Fruit fly (Drosophila melanogaster) whole organism, embryonic: ENCODE data around the gene CG14442.
A peak's percentile ranks its signal among the peaks of the same experiment; 100 is the strongest.

ENCODE experiments used
- CG13424 ChIP-seq: fragments of 200-800 bp; sonication (Bioruptor generic); optimal IDR thresholded peaks from 2 replicates; lab custom pipeline; 2019; ENCODE audit warnings: missing biosample characterization, mild to moderate bottlenecking, missing genetic modification characterization, moderate library complexity
- CG13624 ChIP-seq: fragments of 200-800 bp; sonication (Bioruptor generic); optimal IDR thresholded peaks from 2 replicates; lab custom pipeline; 2016; ENCODE audit warnings: missing biosample characterization, missing genetic modification characterization
- CG14050 ChIP-seq: fragments of 200-800 bp; sonication (Bioruptor generic); IDR thresholded peaks from 3 replicates; pipeline ENCODE4 v1.3.6; 2022; ENCODE audit warnings: missing biosample characterization, missing genetic modification characterization
- CG16813 ChIP-seq: fragments of 200-800 bp; sonication (Bioruptor generic); IDR thresholded peaks from 3 replicates; pipeline ENCODE4 v1.3.6; 2022; ENCODE audit warnings: missing biosample characterization, missing genetic modification characterization; ENCODE audit not compliant: partially characterized antibody
- CG2199 ChIP-seq: fragments of 200-800 bp; sonication (Bioruptor generic); IDR thresholded peaks from 3 replicates; pipeline ENCODE4 v1.3.6; 2022; ENCODE audit warnings: missing biosample characterization, missing genetic modification characterization
- CG4328 ChIP-seq: fragments of 200-800 bp; sonication (Bioruptor generic); optimal IDR thresholded peaks from 3 replicates; lab custom pipeline; 2017; ENCODE audit warnings: missing biosample characterization, missing genetic modification reagents, missing genetic modification characterization
- CG4404 ChIP-seq: fragments of 200-800 bp; sonication (Bioruptor generic); IDR thresholded peaks from 2 replicates; pipeline ENCODE4 v1.3.6; 2022; ENCODE audit warnings: missing biosample characterization, missing genetic modification characterization
- CG4617 ChIP-seq: fragments of 200-800 bp; sonication (Bioruptor generic); optimal IDR thresholded peaks from 3 replicates; lab custom pipeline; 2016; ENCODE audit warnings: missing biosample characterization, missing genetic modification characterization, borderline replicate concordance
- CG5245 ChIP-seq: fragments of 200-800 bp; sonication (Bioruptor generic); optimal IDR thresholded peaks from 3 replicates; lab custom pipeline; 2016; ENCODE audit warnings: missing biosample characterization, missing genetic modification characterization
- CG5953 ChIP-seq: fragments of 200-800 bp; sonication (Bioruptor generic); IDR thresholded peaks from 2 replicates; pipeline ENCODE4 v1.3.6; 2022; ENCODE audit warnings: missing biosample characterization, missing genetic modification characterization
- CG9797 ChIP-seq: fragments of 200-800 bp; sonication (Bioruptor generic); optimal IDR thresholded peaks from 3 replicates; lab custom pipeline; 2018; ENCODE audit warnings: missing biosample characterization, mild to moderate bottlenecking, missing genetic modification characterization
- CoRest ChIP-seq: fragments of 200-800 bp; sonication (Bioruptor generic); optimal IDR thresholded peaks from 3 replicates; lab custom pipeline; 2018; ENCODE audit warnings: missing biosample characterization, mild to moderate bottlenecking, missing genetic modification characterization, moderate library complexity
- CrebB ChIP-seq: fragments of 200-800 bp; sonication (Bioruptor generic); optimal IDR thresholded peaks from 3 replicates; lab custom pipeline; 2018; ENCODE audit warnings: missing biosample characterization, mild to moderate bottlenecking, missing genetic modification characterization
- D19A ChIP-seq: fragments of 200-800 bp; optimal IDR thresholded peaks from 3 replicates; lab custom pipeline; 2019; ENCODE audit warnings: missing biosample characterization, mild to moderate bottlenecking, missing genetic modification characterization, moderate library complexity
- Dp ChIP-seq: fragments of 200-800 bp; sonication (Bioruptor generic); optimal IDR thresholded peaks from 2 replicates; lab custom pipeline; 2018; ENCODE audit warnings: missing biosample characterization, mild to moderate bottlenecking, missing genetic modification characterization, moderate library complexity
- ERR ChIP-seq: fragments of 200-800 bp; sonication (Bioruptor generic); optimal IDR thresholded peaks from 2 replicates; lab custom pipeline; 2016; ENCODE audit warnings: missing biosample characterization, missing genetic modification characterization
- Fer2 ChIP-seq: fragments of 200-800 bp; sonication (Bioruptor generic); optimal IDR thresholded peaks from 2 replicates; lab custom pipeline; 2018; ENCODE audit warnings: missing biosample characterization, mild to moderate bottlenecking, missing genetic modification characterization, moderate library complexity
- HLH3B ChIP-seq: fragments of 200-800 bp; sonication (Bioruptor generic); IDR thresholded peaks from 2 replicates; pipeline ENCODE4 v1.3.6; 2022; ENCODE audit warnings: missing biosample characterization, missing genetic modification characterization
- HLHmδ ChIP-seq: fragments of 200-800 bp; sonication (Bioruptor generic); optimal IDR thresholded peaks from 2 replicates; lab custom pipeline; 2018; ENCODE audit warnings: missing biosample characterization, mild to moderate bottlenecking, missing genetic modification characterization, moderate library complexity
- Hey ChIP-seq: fragments of 200-800 bp; sonication (Bioruptor generic); optimal IDR thresholded peaks from 3 replicates; lab custom pipeline; 2018; ENCODE audit warnings: missing biosample characterization, mild to moderate bottlenecking, missing genetic modification characterization
- Max ChIP-seq: fragments of 200-800 bp; sonication (Bioruptor generic); optimal IDR thresholded peaks from 2 replicates; lab custom pipeline; 2016; ENCODE audit warnings: missing biosample characterization, mild to moderate bottlenecking, missing genetic modification characterization
- NC2α ChIP-seq: fragments of 200-800 bp; sonication (Bioruptor generic); optimal IDR thresholded peaks from 2 replicates; lab custom pipeline; 2016; ENCODE audit warnings: missing biosample characterization, missing genetic modification characterization
- NK7.1 ChIP-seq: fragments of 200-800 bp; sonication (Bioruptor generic); optimal IDR thresholded peaks from 3 replicates; lab custom pipeline; 2016; ENCODE audit warnings: missing biosample characterization, missing genetic modification characterization
- Six4 ChIP-seq: fragments of 200-800 bp; sonication (Bioruptor generic); optimal IDR thresholded peaks from 2 replicates; lab custom pipeline; 2016; ENCODE audit warnings: missing biosample characterization, missing genetic modification characterization
- Sox100B ChIP-seq: fragments of 200-800 bp; sonication (Bioruptor generic); optimal IDR thresholded peaks from 3 replicates; lab custom pipeline; 2018; ENCODE audit warnings: missing biosample characterization, mild to moderate bottlenecking, missing genetic modification characterization
- Sry-β ChIP-seq: fragments of 200-800 bp; sonication (Bioruptor generic); optimal IDR thresholded peaks from 2 replicates; lab custom pipeline; 2018; ENCODE audit warnings: missing biosample characterization, mild to moderate bottlenecking, missing genetic modification characterization, moderate library complexity
- Usf ChIP-seq: fragments of 200-800 bp; sonication (Bioruptor generic); optimal IDR thresholded peaks from 2 replicates; lab custom pipeline; 2017; ENCODE audit warnings: missing genotype, missing biosample characterization, missing genetic modification characterization
- amos ChIP-seq: fragments of 200-800 bp; sonication (Bioruptor generic); IDR thresholded peaks from 2 replicates; pipeline ENCODE4 v1.3.6; 2022; ENCODE audit warnings: missing biosample characterization, missing genetic modification characterization; ENCODE audit not compliant: partially characterized antibody
- chm ChIP-seq: fragments of 200-800 bp; sonication (Bioruptor generic); IDR thresholded peaks from 2 replicates; pipeline ENCODE4 v1.3.6; 2022; ENCODE audit warnings: missing biosample characterization, missing genetic modification characterization
- ems ChIP-seq: fragments of 200-800 bp; sonication (Bioruptor generic); optimal IDR thresholded peaks from 3 replicates; lab custom pipeline; 2016; ENCODE audit warnings: missing biosample characterization, missing genetic modification characterization
- en ChIP-seq: fragments of 200-800 bp; sonication (Bioruptor generic); optimal IDR thresholded peaks from 2 replicates; lab custom pipeline; 2016; ENCODE audit warnings: missing biosample characterization, missing genetic modification characterization
- eve ChIP-seq, 2 experiments: fragments of >200 bp; optimal IDR thresholded peaks; 2 replicates each; lab custom pipeline; 2017; ENCODE audit warnings: missing biosample characterization in 2 of 2, missing genetic modification characterization in 2 of 2
- gce ChIP-seq: fragments of 200-800 bp; sonication (Bioruptor generic); IDR thresholded peaks from 3 replicates; pipeline ENCODE4 v1.3.6; 2022; ENCODE audit warnings: missing biosample characterization, missing genetic modification characterization
- gcm ChIP-seq: fragments of 200-800 bp; sonication (Bioruptor generic); optimal IDR thresholded peaks from 2 replicates; lab custom pipeline; 2019; ENCODE audit warnings: missing biosample characterization, mild to moderate bottlenecking, missing genetic modification characterization, moderate library complexity
- hb ChIP-seq: fragments of 200-800 bp; sonication (Bioruptor generic); IDR thresholded peaks from 3 replicates; pipeline ENCODE4 v1.3.6; 2022; ENCODE audit warnings: missing biosample characterization, missing genetic modification characterization; ENCODE audit not compliant: partially characterized antibody
- hbn ChIP-seq: fragments of 200-800 bp; sonication (Bioruptor generic); IDR thresholded peaks from 2 replicates; pipeline ENCODE4 v1.3.6; 2022; ENCODE audit warnings: missing biosample characterization, missing genetic modification characterization; ENCODE audit not compliant: partially characterized antibody
- kni ChIP-seq: fragments of 200-800 bp; sonication (Bioruptor generic); optimal IDR thresholded peaks from 3 replicates; lab custom pipeline; 2017; ENCODE audit warnings: mild to moderate bottlenecking, missing biosample characterization, missing genetic modification reagents, missing genetic modification characterization
- nerfin-1 ChIP-seq: fragments of 200-800 bp; sonication (Bioruptor generic); optimal IDR thresholded peaks from 3 replicates; lab custom pipeline; 2019; ENCODE audit warnings: missing biosample characterization, mild to moderate bottlenecking, missing genetic modification characterization, moderate library complexity
- pb ChIP-seq: fragments of 200-800 bp; sonication (Bioruptor generic); optimal IDR thresholded peaks from 3 replicates; lab custom pipeline; 2016; ENCODE audit warnings: missing biosample characterization, missing genetic modification characterization
- pho ChIP-seq: fragments of 200-800 bp; sonication (Bioruptor generic); optimal IDR thresholded peaks from 2 replicates; lab custom pipeline; 2016; ENCODE audit warnings: missing biosample characterization, missing genetic modification characterization
- rib ChIP-seq: fragments of 200-800 bp; sonication (Bioruptor generic); IDR thresholded peaks from 2 replicates; pipeline ENCODE4 v1.3.6; 2022; ENCODE audit warnings: missing biosample characterization, missing genetic modification characterization
- ro ChIP-seq: fragments of 200-800 bp; sonication (Bioruptor generic); IDR thresholded peaks from 2 replicates; pipeline ENCODE4 v1.3.6; 2022; ENCODE audit warnings: missing biosample characterization, missing genetic modification characterization
- sim ChIP-seq: fragments of 200-800 bp; sonication (Bioruptor generic); IDR thresholded peaks from 2 replicates; pipeline ENCODE4 v1.3.6; 2022; ENCODE audit warnings: missing biosample characterization, missing genetic modification characterization
- slbo ChIP-seq: fragments of 200-800 bp; sonication (Bioruptor generic); IDR thresholded peaks from 2 replicates; pipeline ENCODE4 v1.3.6; 2022; ENCODE audit warnings: missing biosample characterization, missing genetic modification characterization
- slou ChIP-seq: fragments of 200-800 bp; sonication (Bioruptor generic); optimal IDR thresholded peaks from 3 replicates; lab custom pipeline; 2016; ENCODE audit warnings: missing biosample characterization, missing genetic modification characterization
- tap ChIP-seq: fragments of 200-800 bp; optimal IDR thresholded peaks from 3 replicates; lab custom pipeline; 2019; ENCODE audit warnings: missing biosample characterization, mild to moderate bottlenecking, missing genetic modification characterization, moderate library complexity
- tin ChIP-seq: fragments of 200-800 bp; sonication (Bioruptor generic); optimal IDR thresholded peaks from 3 replicates; lab custom pipeline; 2016; ENCODE audit warnings: missing biosample characterization, missing genetic modification characterization
- zen ChIP-seq: fragments of 200-800 bp; sonication (Bioruptor generic); optimal IDR thresholded peaks from 3 replicates; lab custom pipeline; 2018; ENCODE audit warnings: missing biosample characterization, mild to moderate bottlenecking, missing genetic modification characterization, moderate library complexity

Gene CG14442

dm6 chrX:6656626-6657558 lies 37.9 kb downstream of the CG14442 start (continued):
- TF ChIP-seq Sox100B (GFP tag; lab: Kevin White, UChicago) (peak; percentile 22), kni (GFP tag; lab: Kevin White, UChicago) (no peak), chm (GFP tag; lab: Robert Waterston, UW) (0 out of 2 replicates have a peak, but pooled peaks have one; percentile 9), CG5245 (GFP tag; lab: Kevin White, UChicago) (no peak), CG16813 (GFP tag; lab: Robert Waterston, UW) (no peak), rib (GFP tag; lab: Robert Waterston, UW) (peak; percentile 54; the same call in 1 of the 2 replicates), Fer2 (no peak), CG9797 (GFP tag; lab: Kevin White, UChicago) (no peak), amos (GFP tag; lab: Robert Waterston, UW) (no peak), slbo (GFP tag; lab: Robert Waterston, UW) (peak; percentile 54), ERR (GFP tag; lab: Kevin White, UChicago) (no peak), HLH3B (GFP tag; lab: Robert Waterston, UW) (no peak), HLHmδ (GFP tag; lab: Kevin White, UChicago) (no peak), pho (GFP tag; lab: Kevin White, UChicago) (no peak), gce (GFP tag; lab: Robert Waterston, UW) (0 out of 3 replicates have a peak, but pooled peaks have one; percentile 13), D19A (tag; lab: Kevin White, UChicago) (peak; percentile 42), CG4617 (GFP tag; lab: Kevin White, UChicago) (no peak), hbn (GFP tag; lab: Robert Waterston, UW) (no peak), pb (no peak), Dp (no peak), ems (no peak), ro (GFP tag; lab: Robert Waterston, UW) (no peak), CG4328 (GFP tag; lab: Kevin White, UChicago) (peak; percentile 64), slou (GFP tag; lab: Kevin White, UChicago) (no peak), NC2α (GFP tag; lab: Kevin White, UChicago) (no peak), Sry-β (GFP tag; lab: Kevin White, UChicago) (peak; percentile 95), en (GFP tag; lab: Kevin White, UChicago) (no peak), CG2199 (GFP tag; lab: Robert Waterston, UW) (no peak), CG13424 (tag; lab: Kevin White, UChicago) (peak; percentile 63), nerfin-1 (tag; lab: Kevin White, UChicago) (peak; percentile 43), Six4 (GFP tag; lab: Kevin White, UChicago) (no peak), hb (GFP tag; lab: Robert Waterston, UW) (no peak), NK7.1 (GFP tag; lab: Kevin White, UChicago) (no peak), CG13624 (no peak), CrebB (tag; lab: Kevin White, UChicago) (peak; percentile 67), CG4404 (0 out of 2 replicates have a peak, but pooled peaks have one; percentile 6), Usf (GFP tag; lab: Kevin White, UChicago) (no peak), eve (GFP tag; optimal IDR thresholded peaks at IDR 0.05; lab: Kevin White, UChicago) (no peak), Max (GFP tag; lab: Kevin White, UChicago) (peak; percentile 15), CoRest (tag; lab: Kevin White, UChicago) (peak; percentile 51), Hey (no peak), CG5953 (GFP tag; lab: Robert Waterston, UW) (no peak), tap (tag; lab: Kevin White, UChicago) (peak; percentile 22), sim (no peak), zen (no peak), gcm (GFP tag; lab: Kevin White, UChicago) (peak; percentile 31), CG14050 (no peak), tin (GFP tag; lab: Kevin White, UChicago) (no peak)
